Fruit fly (Drosophila melanogaster): ENCODE results near the gene bru3.
A peak's percentile ranks its signal among the peaks of the same experiment; 100 is the strongest.

Gene bru3

dm6 chr3L:13497720-13498355, 305.4 kb downstream of the bru3 start (continued):
- TF ChIP-seq vvl (GFP tag; IDR thresholded peaks at IDR 0.05) (peak; percentile 43; the same call in 1 of the 2 replicates), Eip74EF (GFP tag; optimal IDR thresholded peaks at IDR 0.05) (peak in 1 of 2 experiments; percentile 18), Asciz (GFP tag; optimal IDR thresholded peaks at IDR 0.05) (no peak), CG4282 (GFP tag; optimal IDR thresholded peaks at IDR 0.05) (no peak), ATbp (GFP tag; optimal IDR thresholded peaks at IDR 0.05) (peak; percentile 63), CG10543 (GFP tag; optimal IDR thresholded peaks at IDR 0.05) (peak; percentile 20), Trl (optimal IDR thresholded peaks at IDR 0.05) (peak in 1 of 2 experiments; percentile 23), Trl (GFP tag; optimal IDR thresholded peaks at IDR 0.05) (no peak), ci (GFP tag; IDR thresholded peaks at IDR 0.05) (0 out of 3 replicates have a peak, but pooled peaks have one; percentile 64), exex (tag; optimal IDR thresholded peaks at IDR 0.05) (no peak), CG4328 (GFP tag; optimal IDR thresholded peaks at IDR 0.05) (no peak), dmrt99B (tag; optimal IDR thresholded peaks at IDR 0.05) (peak; percentile 29), Neu2 (GFP tag; optimal IDR thresholded peaks at IDR 0.05; ENCODE audit: borderline replicate concordance) (no peak), Bgb (GFP tag; IDR thresholded peaks at IDR 0.05; ENCODE audit: partially characterized antibody) (no peak), CG16813 (GFP tag; IDR thresholded peaks at IDR 0.05; ENCODE audit: partially characterized antibody) (no peak), org-1 (GFP tag; optimal IDR thresholded peaks at IDR 0.05) (no peak), Oaz (GFP tag; IDR thresholded peaks at IDR 0.05) (no peak), NC2β (GFP tag; optimal IDR thresholded peaks at IDR 0.05) (no peak), nom (GFP tag; optimal IDR thresholded peaks at IDR 0.05) (peak; percentile 84)

dm6 chr3L:13495065-13495464, 308.1 kb downstream of the bru3 start:
- TF ChIP-seq lbe (GFP tag; optimal IDR thresholded peaks at IDR 0.05) (peak; percentile 16), Drgx (GFP tag; IDR thresholded peaks at IDR 0.05) (peak; percentile 89), nom (GFP tag; optimal IDR thresholded peaks at IDR 0.05) (peak; percentile 96), eve (GFP tag; optimal IDR thresholded peaks at IDR 0.05) (no peak), bsh (GFP tag; optimal IDR thresholded peaks at IDR 0.05) (peak in 1 of 2 experiments; percentile 94), grn (GFP tag; optimal IDR thresholded peaks at IDR 0.05) (peak; percentile 49)

- TF ChIP-seq CG11696 (GFP tag; IDR thresholded peaks at IDR 0.05) (0 out of 2 replicates have a peak, but pooled peaks have one; percentile 14), sug (tag; optimal IDR thresholded peaks at IDR 0.05) (peak; percentile 17), Rfx (GFP tag; IDR thresholded peaks at IDR 0.05) (peak; percentile 29; the same call in 1 of the 2 replicates), CG13296 (GFP tag; optimal IDR thresholded peaks at IDR 0.05) (peak; percentile 1), CG2120 (GFP tag; optimal IDR thresholded peaks at IDR 0.05) (peak; percentile 6), Bgb (GFP tag; IDR thresholded peaks at IDR 0.05; ENCODE audit: partially characterized antibody) (peak; percentile 39; the same call in 1 of the 2 replicates), CG2202 (tag; optimal IDR thresholded peaks at IDR 0.05) (no peak), Drgx (GFP tag; IDR thresholded peaks at IDR 0.05) (peak; percentile 5; the same call in 1 of the 2 replicates), ash1 (GFP tag; optimal IDR thresholded peaks at IDR 0.05) (no peak), bsh (GFP tag; optimal IDR thresholded peaks at IDR 0.05) (peak in 1 of 2 experiments; percentile 46), abd-A (tag; optimal IDR thresholded peaks at IDR 0.05) (peak; percentile 82), nom (GFP tag; optimal IDR thresholded peaks at IDR 0.05) (peak; percentile 93), Blimp-1 (GFP tag; optimal IDR thresholded peaks at IDR 0.05) (peak; percentile 62), CG17328 (GFP tag; IDR thresholded peaks at IDR 0.05) (peak; percentile 20; the same call in 1 of the 2 replicates), gem (tag; optimal IDR thresholded peaks at IDR 0.05) (no peak), lbe (GFP tag; optimal IDR thresholded peaks at IDR 0.05) (peak; percentile 30), hbn (GFP tag; IDR thresholded peaks at IDR 0.05; ENCODE audit: partially characterized antibody) (no peak), CG1603 (tag; optimal IDR thresholded peaks at IDR 0.05) (peak; percentile 4), CG34376 (GFP tag; optimal IDR thresholded peaks at IDR 0.05) (peak; percentile 31), bbx (GFP tag; IDR thresholded peaks at IDR 0.05; ENCODE audit: partially characterized antibody) (peak; percentile 34; the same call in 1 of the 2 replicates), sqz (GFP tag; optimal IDR thresholded peaks at IDR 0.05) (peak; percentile 57), gro (GFP tag; optimal IDR thresholded peaks at IDR 0.05) (no peak), maf-S (GFP tag; optimal IDR thresholded peaks at IDR 0.05) (no peak), Aef1 (GFP tag; IDR thresholded peaks at IDR 0.05) (peak; percentile 19; the same call in 1 of the 3 replicates), Deaf1 (tag; optimal IDR thresholded peaks at IDR 0.05) (peak; percentile 96)
Measured at dm6 chr3L:13494363-13495015, 308.7 kb downstream of the bru3 start.

Data from whole organism, embryonic.